Fruit fly (Drosophila melanogaster): ENCODE data around the gene CG42590.
A peak's percentile ranks its signal among the peaks of the same experiment; 100 is the strongest.

CG42590 gene

DNA sequence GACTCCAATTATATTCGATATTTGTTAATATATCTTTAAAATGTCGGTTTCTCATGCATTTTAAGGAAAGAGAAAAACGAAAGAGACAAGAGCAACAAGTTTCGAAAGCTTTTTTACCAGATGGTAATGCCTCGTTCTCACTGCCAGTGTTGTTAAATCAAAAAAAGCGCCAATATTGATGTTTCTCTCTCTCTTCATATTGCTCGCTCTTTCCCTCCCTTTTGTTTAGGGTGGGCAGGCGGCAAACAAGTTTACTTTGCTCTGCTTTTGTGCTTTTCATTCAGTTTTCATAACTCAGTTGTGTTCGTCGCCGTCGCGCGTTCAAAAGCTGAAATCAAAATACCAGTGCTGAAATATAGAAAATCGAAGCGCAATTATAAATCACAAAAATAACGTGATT, 12.8 kb upstream of the CG42590 start (continued):
- TF ChIP-seq pros (GFP tag; optimal IDR thresholded peaks at IDR 0.05) (no peak), crp (GFP tag; optimal IDR thresholded peaks at IDR 0.05) (no peak), CG14710 (tag; optimal IDR thresholded peaks at IDR 0.05) (no peak), CG42726 (GFP tag; IDR thresholded peaks at IDR 0.05; ENCODE audit: partially characterized antibody) (no peak), CG10274 (GFP tag; optimal IDR thresholded peaks at IDR 0.05) (no peak), Hsf (GFP tag; optimal IDR thresholded peaks at IDR 0.05) (peak; percentile 26), Nf-YB (GFP tag; optimal IDR thresholded peaks at IDR 0.05) (no peak), Hr51 (GFP tag; optimal IDR thresholded peaks at IDR 0.05) (peak in 1 of 2 experiments; percentile 49), Adf1 (GFP tag; IDR thresholded peaks at IDR 0.05) (peak; percentile 63; the same call in 1 of the 2 replicates), Pdp1 (GFP tag; optimal IDR thresholded peaks at IDR 0.05) (peak in 1 of 2 experiments; percentile 61), z (GFP tag; IDR thresholded peaks at IDR 0.05) (no peak), ftz-f1 (GFP tag; optimal IDR thresholded peaks at IDR 0.05) (no peak), trem (tag; optimal IDR thresholded peaks at IDR 0.05) (no peak), Gug (GFP tag; IDR thresholded peaks at IDR 0.05) (no peak), ttk (GFP tag; IDR thresholded peaks at IDR 0.05) (0 out of 2 replicates have a peak, but pooled peaks have one; percentile 20), btn (GFP tag; optimal IDR thresholded peaks at IDR 0.05) (no peak), gce (GFP tag; IDR thresholded peaks at IDR 0.05) (no peak), CG2889 (GFP tag; IDR thresholded peaks at IDR 0.05) (no peak), Hr39 (optimal IDR thresholded peaks at IDR 0.05) (no peak), Fer1 (GFP tag; optimal IDR thresholded peaks at IDR 0.05) (peak; percentile 81), br (optimal IDR thresholded peaks at IDR 0.05) (no peak), grau (tag; optimal IDR thresholded peaks at IDR 0.05) (peak; percentile 32), slp2 (GFP tag; optimal IDR thresholded peaks at IDR 0.05) (no peak), Antp (GFP tag; optimal IDR thresholded peaks at IDR 0.05) (no peak), CG1647 (GFP tag; optimal IDR thresholded peaks at IDR 0.05) (no peak), CG8478 (optimal IDR thresholded peaks at IDR 0.05) (no peak), emc (GFP tag; optimal IDR thresholded peaks at IDR 0.05) (no peak), CG3163 (GFP tag; optimal IDR thresholded peaks at IDR 0.05) (peak; percentile 97), Sox102F (GFP tag; optimal IDR thresholded peaks at IDR 0.05) (no peak), CG6254 (GFP tag; optimal IDR thresholded peaks at IDR 0.05) (no peak), dmrt99B (tag; optimal IDR thresholded peaks at IDR 0.05) (peak; percentile 40), CG14965 (GFP tag; optimal IDR thresholded peaks at IDR 0.05; ENCODE audit: borderline replicate concordance) (no peak), HLH54F (GFP tag; optimal IDR thresholded peaks at IDR 0.05) (no peak), H15 (GFP tag; IDR thresholded peaks at IDR 0.05) (no peak), Gsc (GFP tag; IDR thresholded peaks at IDR 0.05) (no peak), CG8765 (GFP tag; IDR thresholded peaks at IDR 0.05) (no peak), knrl (GFP tag; IDR thresholded peaks at IDR 0.05; ENCODE audit: partially characterized antibody) (no peak), Ssrp (tag; optimal IDR thresholded peaks at IDR 0.05) (no peak), MTF-1 (GFP tag; optimal IDR thresholded peaks at IDR 0.05; ENCODE audit: borderline replicate concordance) (peak; percentile 74), CG6272 (GFP tag; IDR thresholded peaks at IDR 0.05) (no peak), CG12769 (tag; optimal IDR thresholded peaks at IDR 0.05) (peak; percentile 62), CG3065 (GFP tag; optimal IDR thresholded peaks at IDR 0.05) (no peak), CG2875 (GFP tag; optimal IDR thresholded peaks at IDR 0.05) (peak; percentile 21), D19A (tag; optimal IDR thresholded peaks at IDR 0.05) (peak; percentile 34), CG6683 (GFP tag; optimal IDR thresholded peaks at IDR 0.05) (no peak), Sry-δ (GFP tag; optimal IDR thresholded peaks at IDR 0.05) (no peak), ci (GFP tag; IDR thresholded peaks at IDR 0.05) (peak; percentile 90; the same call in 2 of the 3 replicates), ewg (GFP tag; optimal IDR thresholded peaks at IDR 0.05) (peak; percentile 55), cwo (GFP tag; optimal IDR thresholded peaks at IDR 0.05) (peak; percentile 41), CG17612 (GFP tag; IDR thresholded peaks at IDR 0.05) (no peak), wek (GFP tag; optimal IDR thresholded peaks at IDR 0.05) (peak; percentile 53), Dbx (GFP tag; IDR thresholded peaks at IDR 0.05) (peak; percentile 46; the same call in 1 of the 3 replicates)

Measured in whole organism, embryonic.